Worm (Caenorhabditis elegans) whole organism, L1 larva: ENCODE measurements around the gene cha-1.
A peak's percentile ranks its signal among the peaks of the same experiment; 100 is the strongest.

ENCODE experiments used
- C16A3.4 ChIP-seq: fragments of 150-350 bp; optimal IDR thresholded peaks from 2 replicates; lab custom pipeline; 2014; ENCODE audit warnings: missing biosample characterization, missing genetic modification characterization
- alr-1 ChIP-seq: fragments of 200-800 bp; sonication (Bioruptor generic); optimal IDR thresholded peaks from 2 replicates; lab custom pipeline; 2018; ENCODE audit warnings: borderline replicate concordance, mild to moderate bottlenecking, missing genetic modification characterization, missing compliant biosample characterization
- ama-1 ChIP-seq: fragments of 150-350 bp; optimal IDR thresholded peaks from 2 replicates; lab custom pipeline; 2014
- blmp-1 ChIP-seq: fragments of 150-350 bp; optimal IDR thresholded peaks from 2 replicates; lab custom pipeline; 2014; ENCODE audit warnings: missing biosample characterization, missing genetic modification characterization
- ceh-63 ChIP-seq: fragments of 200-800 bp; sonication (Bioruptor generic); optimal IDR thresholded peaks from 2 replicates; lab custom pipeline; 2018; ENCODE audit warnings: mild to moderate bottlenecking, missing genetic modification characterization, missing compliant biosample characterization
- ceh-88 ChIP-seq: fragments of 200-800 bp; sonication (Bioruptor generic); IDR thresholded peaks from 2 replicates; pipeline ENCODE4 v1.3.6; 2022; ENCODE audit warnings: missing genetic modification characterization, missing compliant biosample characterization
- ces-1 ChIP-seq: fragments of 150-350 bp; optimal IDR thresholded peaks from 2 replicates; lab custom pipeline; 2014; ENCODE audit warnings: missing biosample characterization, missing genetic modification reagents, missing genetic modification characterization
- dpl-1 ChIP-seq, 3 experiments: fragments of 150-350 bp in 2 of 3; sonication (generic microtip) in 1 of 3; optimal IDR thresholded peaks; 2 replicates each; lab custom pipeline; 2014 to 2017; ENCODE audit warnings: missing biosample characterization in 3 of 3, missing genetic modification characterization in 3 of 3, missing genetic modification reagents in 3 of 3
- dsc-1 ChIP-seq: sonication (generic microtip); optimal IDR thresholded peaks from 2 replicates; lab custom pipeline; 2016; ENCODE audit warnings: mild to moderate bottlenecking, missing genetic modification characterization, missing compliant biosample characterization
- efl-1 ChIP-seq, 4 experiments: fragments of 150-350 bp; optimal IDR thresholded peaks in 3 of 4; peaks in 1 of 4; 1 replicate in 1 of 4; 2 replicates in 3 of 4; lab custom pipeline; 2014; ENCODE audit warnings: missing biosample characterization in 2 of 4, missing genetic modification characterization in 2 of 4, missing genetic modification reagents in 2 of 4
- efl-3 ChIP-seq: fragments of 200-800 bp; sonication (Bioruptor generic); optimal IDR thresholded peaks from 2 replicates; lab custom pipeline; 2018; ENCODE audit warnings: mild to moderate bottlenecking, missing genetic modification characterization, missing compliant biosample characterization
- egl-13 ChIP-seq: sonication (generic microtip); optimal IDR thresholded peaks from 2 replicates; lab custom pipeline; 2016; ENCODE audit warnings: missing genotype, missing genetic modification reagents, missing genetic modification characterization, missing compliant biosample characterization
- elt-2 ChIP-seq: sonication (generic microtip); optimal IDR thresholded peaks from 2 replicates; lab custom pipeline; 2016; ENCODE audit warnings: missing genetic modification characterization, mild to moderate bottlenecking, inconsistent platforms, missing compliant biosample characterization, missing genetic modification reagents
- elt-3 ChIP-seq, 6 experiments: fragments of 150-350 bp in 1 of 6; sonication (generic microtip); optimal IDR thresholded peaks; 2 replicates each; lab custom pipeline; 2017 to 2018; ENCODE audit warnings: missing biosample characterization in 6 of 6, missing genetic modification characterization in 6 of 6, inconsistent platforms in 1 of 6
- fkh-4 ChIP-seq: sonication (generic microtip); optimal IDR thresholded peaks from 2 replicates; lab custom pipeline; 2016; ENCODE audit warnings: missing compliant biosample characterization, missing genetic modification characterization, borderline replicate concordance
- fkh-8 ChIP-seq: sonication (generic microtip); optimal IDR thresholded peaks from 2 replicates; lab custom pipeline; 2016; ENCODE audit warnings: mild to moderate bottlenecking, missing genetic modification characterization, missing compliant biosample characterization
- fos-1 ChIP-seq: fragments of 150-350 bp; optimal IDR thresholded peaks from 2 replicates; lab custom pipeline; 2014; ENCODE audit warnings: missing biosample characterization, missing genetic modification characterization
- grh-1 ChIP-seq: fragments of 200-800 bp; sonication (Bioruptor generic); IDR thresholded peaks from 2 replicates; pipeline ENCODE4 v1.3.6; 2022; ENCODE audit warnings: missing genetic modification reagents, missing genetic modification characterization, missing compliant biosample characterization
- hlh-4 ChIP-seq: sonication (generic microtip); optimal IDR thresholded peaks from 2 replicates; lab custom pipeline; 2016; ENCODE audit warnings: mild to moderate bottlenecking, missing genetic modification characterization, missing compliant biosample characterization
- irx-1 ChIP-seq: sonication (generic microtip); optimal IDR thresholded peaks from 2 replicates; lab custom pipeline; 2016; ENCODE audit warnings: missing genetic modification characterization, missing compliant biosample characterization
- lin-13 ChIP-seq: fragments of 150-350 bp; optimal IDR thresholded peaks from 2 replicates; lab custom pipeline; 2014; ENCODE audit warnings: missing biosample characterization, missing genetic modification reagents, missing genetic modification characterization
- lin-14 ChIP-seq: fragments of 200-800 bp; sonication (Bioruptor generic); optimal IDR thresholded peaks from 2 replicates; lab custom pipeline; 2018; ENCODE audit warnings: mild to moderate bottlenecking, missing genetic modification characterization, moderate library complexity, missing compliant biosample characterization
- lin-35 ChIP-seq, 2 experiments: fragments of 150-350 bp; optimal IDR thresholded peaks; 2 replicates each; lab custom pipeline; 2014; ENCODE audit warnings: missing biosample characterization in 2 of 2, missing genetic modification characterization in 2 of 2, missing genetic modification reagents in 2 of 2
- lin-39 ChIP-seq: fragments of 150-350 bp; optimal IDR thresholded peaks from 2 replicates; lab custom pipeline; 2014; ENCODE audit warnings: missing biosample characterization, missing genetic modification reagents, missing genetic modification characterization
- lir-3 ChIP-seq: sonication (generic microtip); optimal IDR thresholded peaks from 2 replicates; lab custom pipeline; 2016; ENCODE audit warnings: mild to moderate bottlenecking, missing genetic modification characterization, moderate library complexity, missing compliant biosample characterization; ENCODE audit not compliant: poor library complexity
- lsy-2 ChIP-seq, 2 experiments: fragments of 150-350 bp; optimal IDR thresholded peaks; 2 replicates each; lab custom pipeline; 2014; ENCODE audit warnings: missing biosample characterization in 2 of 2, missing genetic modification characterization in 2 of 2
- mdl-1 ChIP-seq, 2 experiments: fragments of 150-350 bp; optimal IDR thresholded peaks; 2 replicates each; lab custom pipeline; 2014 to 2017; ENCODE audit warnings: missing biosample characterization in 2 of 2, missing genetic modification characterization in 2 of 2, inconsistent platforms in 1 of 2
- mef-2 ChIP-seq: fragments of 150-350 bp; optimal IDR thresholded peaks from 2 replicates; lab custom pipeline; 2014; ENCODE audit warnings: missing biosample characterization, missing genetic modification characterization
- mep-1 ChIP-seq: fragments of 150-350 bp; optimal IDR thresholded peaks from 2 replicates; lab custom pipeline; 2014; ENCODE audit warnings: missing biosample characterization, missing genetic modification characterization
- nhr-11 ChIP-seq: fragments of 150-350 bp; optimal IDR thresholded peaks from 2 replicates; lab custom pipeline; 2014; ENCODE audit warnings: missing biosample characterization, missing genetic modification characterization
- nhr-12 ChIP-seq: sonication (generic microtip); optimal IDR thresholded peaks from 2 replicates; lab custom pipeline; 2017; ENCODE audit warnings: missing biosample characterization, missing genetic modification characterization
- nhr-19 ChIP-seq: fragments of 200-800 bp; sonication (Bioruptor generic); conservative IDR thresholded peaks from 2 replicates; pipeline ENCODE4 v1.3.6; 2022; ENCODE audit warnings: missing genetic modification characterization, missing compliant biosample characterization
- nhr-237 ChIP-seq: fragments of 150-350 bp; optimal IDR thresholded peaks from 2 replicates; lab custom pipeline; 2014; ENCODE audit warnings: missing biosample characterization, missing genetic modification characterization
- nhr-28 ChIP-seq: fragments of 150-350 bp; optimal IDR thresholded peaks from 2 replicates; lab custom pipeline; 2014; ENCODE audit warnings: missing biosample characterization, missing genetic modification characterization
- nhr-47 ChIP-seq: sonication (generic microtip); optimal IDR thresholded peaks from 2 replicates; lab custom pipeline; 2016; ENCODE audit warnings: mild to moderate bottlenecking, missing genetic modification characterization, moderate library complexity, missing compliant biosample characterization
- nhr-71 ChIP-seq: sonication (generic microtip); optimal IDR thresholded peaks from 2 replicates; lab custom pipeline; 2016; ENCODE audit warnings: mild to moderate bottlenecking, missing genetic modification characterization, moderate library complexity, missing compliant biosample characterization
- nhr-84 ChIP-seq: sonication (generic microtip); optimal IDR thresholded peaks from 2 replicates; lab custom pipeline; 2017; ENCODE audit warnings: missing biosample characterization, missing genetic modification characterization
- nhr-90 ChIP-seq: sonication (generic microtip); optimal IDR thresholded peaks from 2 replicates; lab custom pipeline; 2016; ENCODE audit warnings: mild to moderate bottlenecking, missing genetic modification characterization, missing compliant biosample characterization; ENCODE audit not compliant: poor library complexity
- pax-3 ChIP-seq: fragments of 200-800 bp; sonication (Bioruptor generic); optimal IDR thresholded peaks from 2 replicates; lab custom pipeline; 2018; ENCODE audit warnings: mild to moderate bottlenecking, missing genetic modification characterization, moderate library complexity, missing compliant biosample characterization
- pqm-1 ChIP-seq: sonication (generic microtip); optimal IDR thresholded peaks from 3 replicates; lab custom pipeline; 2017; ENCODE audit warnings: missing biosample characterization, missing genetic modification characterization
- rnt-1 ChIP-seq: sonication (generic microtip); optimal IDR thresholded peaks from 2 replicates; lab custom pipeline; 2016; ENCODE audit warnings: mild to moderate bottlenecking, missing genetic modification characterization, moderate library complexity, missing compliant biosample characterization
- skn-1 ChIP-seq: fragments of 150-350 bp; optimal IDR thresholded peaks from 2 replicates; lab custom pipeline; 2014; ENCODE audit warnings: missing biosample characterization, missing genetic modification characterization
- snpc-4 ChIP-seq: fragments of 150-350 bp; optimal IDR thresholded peaks from 2 replicates; lab custom pipeline; 2014; ENCODE audit warnings: missing biosample characterization, missing genetic modification characterization
- snu-23 ChIP-seq: sonication (generic microtip); optimal IDR thresholded peaks from 2 replicates; lab custom pipeline; 2016; ENCODE audit warnings: missing genetic modification characterization, missing compliant biosample characterization
- sox-4 ChIP-seq: sonication (generic microtip); optimal IDR thresholded peaks from 2 replicates; lab custom pipeline; 2016; ENCODE audit warnings: missing genetic modification characterization, missing compliant biosample characterization
- sup-37 ChIP-seq: fragments of 200-800 bp; sonication (Bioruptor generic); optimal IDR thresholded peaks from 2 replicates; lab custom pipeline; 2018; ENCODE audit warnings: mild to moderate bottlenecking, missing genetic modification characterization, missing compliant biosample characterization
- tbx-2 ChIP-seq: sonication (generic microtip); optimal IDR thresholded peaks from 2 replicates; lab custom pipeline; 2016; ENCODE audit warnings: missing genetic modification characterization, missing compliant biosample characterization
- tlp-1 ChIP-seq: fragments of 150-350 bp; optimal IDR thresholded peaks from 2 replicates; lab custom pipeline; 2014; ENCODE audit warnings: missing biosample characterization, missing genetic modification characterization
- unc-62 ChIP-seq: fragments of 150-350 bp; optimal IDR thresholded peaks from 2 replicates; lab custom pipeline; 2014; ENCODE audit warnings: missing biosample characterization, missing genetic modification reagents, missing genetic modification characterization
- unc-86 ChIP-seq: sonication (generic microtip); optimal IDR thresholded peaks from 2 replicates; lab custom pipeline; 2016; ENCODE audit warnings: missing genetic modification characterization, missing compliant biosample characterization
- zag-1 ChIP-seq: fragments of 150-350 bp; optimal IDR thresholded peaks from 2 replicates; lab custom pipeline; 2014; ENCODE audit warnings: missing biosample characterization, missing genetic modification characterization
- ztf-11 ChIP-seq, 2 experiments: sonication (generic microtip); optimal IDR thresholded peaks; 2 replicates each; lab custom pipeline; 2016 to 2017; ENCODE audit warnings: missing genetic modification characterization in 2 of 2, missing biosample characterization in 1 of 2, missing compliant biosample characterization in 1 of 2
- ztf-4 ChIP-seq: fragments of 150-350 bp; optimal IDR thresholded peaks from 2 replicates; lab custom pipeline; 2014; ENCODE audit warnings: missing biosample characterization, missing genetic modification characterization

The cha-1 gene

ce11 chrIV:3644863-3645378 lies 20.4 kb upstream of the cha-1 start:
- TF ChIP-seq fkh-8 (tag; lab: Kevin White, UChicago) (no peak), lin-35 (GFP tag; optimal IDR thresholded peaks at IDR 0.05; lab: Kevin White, UChicago) (no peak), ceh-63 (no peak), irx-1 (no peak), nhr-84 (no peak), dpl-1 (GFP tag; optimal IDR thresholded peaks at IDR 0.05; lab: Kevin White, UChicago) (no peak), ceh-88 (GFP tag; lab: Robert Waterston, UW) (0 out of 2 replicates have a peak, but pooled peaks have one; percentile 32), lin-14 (GFP tag; lab: Kevin White, UChicago) (peak; percentile 13), unc-86 (no peak), nhr-237 (no peak), snu-23 (GFP tag; lab: Kevin White, UChicago) (peak; percentile 32), pax-3 (tag; lab: Kevin White, UChicago) (peak; percentile 19), skn-1 (tag; lab: Kevin White, UChicago) (no peak), zag-1 (no peak), grh-1 (GFP tag; lab: Robert Waterston, UW) (no peak), mef-2 (tag; lab: Kevin White, UChicago) (no peak), ces-1 (GFP tag; lab: Kevin White, UChicago) (no peak), rnt-1 (tag; lab: Kevin White, UChicago) (no peak), dsc-1 (tag; lab: Kevin White, UChicago) (no peak), lsy-2 (tag; optimal IDR thresholded peaks at IDR 0.05; lab: Kevin White, UChicago) (peak in 1 of 2 experiments; percentile 66), efl-1 (optimal IDR thresholded peaks at IDR 0.05; lab: Kevin White, UChicago) (no peak), efl-1 (GFP tag; optimal IDR thresholded peaks at IDR 0.05 in 1 of 2; lab: Kevin White, UChicago) (peak in 1 of 2 experiments; percentile 79), nhr-11 (tag; lab: Kevin White, UChicago) (no peak), elt-2 (tag; lab: Kevin White, UChicago) (no peak), ztf-4 (tag; lab: Kevin White, UChicago) (peak; percentile 90), lin-13 (GFP tag; lab: Kevin White, UChicago) (no peak), alr-1 (tag; lab: Kevin White, UChicago) (no peak), nhr-71 (tag; lab: Kevin White, UChicago) (peak; percentile 61), tlp-1 (no peak), nhr-12 (tag; lab: Kevin White, UChicago) (no peak), nhr-90 (tag; lab: Kevin White, UChicago) (peak; percentile 13), egl-13 (tag; lab: Kevin White, UChicago) (no peak), sox-4 (tag; lab: Kevin White, UChicago) (no peak), tbx-2 (tag; lab: Kevin White, UChicago) (peak; percentile 18), sup-37 (GFP tag; lab: Kevin White, UChicago) (no peak), efl-3 (GFP tag; lab: Kevin White, UChicago) (no peak), hlh-4 (tag; lab: Kevin White, UChicago) (no peak), blmp-1 (tag; lab: Kevin White, UChicago) (no peak), elt-3 (tag; optimal IDR thresholded peaks at IDR 0.05; lab: Kevin White, UChicago) (no peak), mep-1 (tag; lab: Kevin White, UChicago) (peak; percentile 6), ama-1 (lab: Kevin White, UChicago) (peak; percentile 26), C16A3.4 (tag; lab: Kevin White, UChicago) (no peak), lir-3 (tag; lab: Kevin White, UChicago) (no peak), fos-1 (tag; lab: Kevin White, UChicago) (no peak), lin-39 (tag; lab: Kevin White, UChicago) (no peak), mdl-1 (tag; optimal IDR thresholded peaks at IDR 0.05; lab: Kevin White, UChicago) (no peak), fkh-4 (tag; lab: Kevin White, UChicago) (no peak), unc-62 (GFP tag; lab: Kevin White, UChicago) (no peak), nhr-47 (tag; lab: Kevin White, UChicago) (peak; percentile 9), nhr-19 (no peak), pqm-1 (no peak), ztf-11 (tag; optimal IDR thresholded peaks at IDR 0.05; lab: Kevin White, UChicago) (no peak), snpc-4 (no peak), nhr-28 (no peak)
